Worm (Caenorhabditis elegans) whole organism, L4 larva: ENCODE data around the gene his-7.
"Not testable (repeated sequence)": the region's sequence is repeated elsewhere in the genome, so short reads cannot be mapped to it uniquely, and the experiment has no call there.

Experiments used
- Y75B8A.6 ChIP-seq: fragments of 200-800 bp; sonication (Bioruptor generic); IDR thresholded peaks from 2 replicates; pipeline ENCODE4 v1.3.6; 2022; ENCODE audit warnings: missing genetic modification reagents, missing genetic modification characterization, missing compliant biosample characterization
- ama-1 ChIP-seq: fragments of 150-350 bp; optimal IDR thresholded peaks from 2 replicates; lab custom pipeline; 2014; ENCODE audit warnings: inconsistent platforms, mixed read lengths
- arid-1 ChIP-seq: fragments of 200-800 bp; sonication (Bioruptor generic); conservative IDR thresholded peaks from 2 replicates; pipeline ENCODE4 v1.3.6; 2022; ENCODE audit warnings: missing genetic modification reagents, missing genetic modification characterization, missing compliant biosample characterization
- attf-4 ChIP-seq: sonication (generic microtip); optimal IDR thresholded peaks from 3 replicates; lab custom pipeline; 2017; ENCODE audit warnings: missing biosample characterization, missing genetic modification characterization
- daf-12 ChIP-seq: fragments of 150-350 bp; optimal IDR thresholded peaks from 2 replicates; lab custom pipeline; 2014; ENCODE audit warnings: missing biosample characterization, missing genetic modification reagents, missing genetic modification characterization
- daf-8 ChIP-seq: fragments of 200-800 bp; sonication (Bioruptor generic); IDR thresholded peaks from 2 replicates; pipeline ENCODE4 v1.3.6; 2022; ENCODE audit warnings: missing genetic modification characterization, missing compliant biosample characterization
- dmd-9 ChIP-seq: fragments of 200-800 bp; sonication (Bioruptor generic); IDR thresholded peaks from 2 replicates; pipeline ENCODE4 v1.3.6; 2022; ENCODE audit warnings: missing genetic modification reagents, missing genetic modification characterization, missing compliant biosample characterization
- hmg-1.1 ChIP-seq: fragments of 200-800 bp; sonication (Bioruptor generic); IDR thresholded peaks from 2 replicates; pipeline ENCODE4 v1.3.6; 2022; ENCODE audit warnings: missing genetic modification reagents, missing genetic modification characterization, missing compliant biosample characterization
- lim-7 ChIP-seq: fragments of 200-800 bp; sonication (Bioruptor generic); IDR thresholded peaks from 2 replicates; pipeline ENCODE4 v1.3.6; 2022; ENCODE audit warnings: missing genetic modification characterization, missing compliant biosample characterization
- lin-38 ChIP-seq: fragments of 200-800 bp; sonication (Bioruptor generic); IDR thresholded peaks from 2 replicates; pipeline ENCODE4 v1.3.6; 2022; ENCODE audit warnings: missing genetic modification reagents, missing genetic modification characterization, missing compliant biosample characterization
- lir-3 ChIP-seq: sonication (generic microtip); optimal IDR thresholded peaks from 2 replicates; lab custom pipeline; 2016; ENCODE audit warnings: mild to moderate bottlenecking, missing genetic modification characterization, missing compliant biosample characterization
- madf-9 ChIP-seq: fragments of 200-800 bp; sonication (Bioruptor generic); conservative IDR thresholded peaks from 2 replicates; pipeline ENCODE4 v1.3.6; 2022; ENCODE audit warnings: missing genetic modification reagents, missing genetic modification characterization, missing compliant biosample characterization
- mxl-3 ChIP-seq: fragments of 200-800 bp; sonication (Bioruptor generic); optimal IDR thresholded peaks from 2 replicates; lab custom pipeline; 2018; ENCODE audit warnings: mild to moderate bottlenecking, missing genetic modification characterization, missing compliant biosample characterization
- nhr-10 ChIP-seq: fragments of 150-350 bp; optimal IDR thresholded peaks from 2 replicates; lab custom pipeline; 2014; ENCODE audit warnings: missing biosample characterization, missing genetic modification characterization
- nhr-77 ChIP-seq: fragments of 150-350 bp; optimal IDR thresholded peaks from 2 replicates; lab custom pipeline; 2014; ENCODE audit warnings: missing biosample characterization, missing genetic modification characterization
- php-3 ChIP-seq: fragments of 200-800 bp; sonication (Bioruptor generic); IDR thresholded peaks from 2 replicates; pipeline ENCODE4 v1.3.6; 2022; ENCODE audit warnings: missing genetic modification reagents, missing genetic modification characterization, missing compliant biosample characterization
- sdz-12 ChIP-seq: fragments of 200-800 bp; sonication (Bioruptor generic); optimal IDR thresholded peaks from 2 replicates; lab custom pipeline; 2018; ENCODE audit warnings: mild to moderate bottlenecking, missing genetic modification characterization, missing compliant biosample characterization

his-7 gene

DNA sequence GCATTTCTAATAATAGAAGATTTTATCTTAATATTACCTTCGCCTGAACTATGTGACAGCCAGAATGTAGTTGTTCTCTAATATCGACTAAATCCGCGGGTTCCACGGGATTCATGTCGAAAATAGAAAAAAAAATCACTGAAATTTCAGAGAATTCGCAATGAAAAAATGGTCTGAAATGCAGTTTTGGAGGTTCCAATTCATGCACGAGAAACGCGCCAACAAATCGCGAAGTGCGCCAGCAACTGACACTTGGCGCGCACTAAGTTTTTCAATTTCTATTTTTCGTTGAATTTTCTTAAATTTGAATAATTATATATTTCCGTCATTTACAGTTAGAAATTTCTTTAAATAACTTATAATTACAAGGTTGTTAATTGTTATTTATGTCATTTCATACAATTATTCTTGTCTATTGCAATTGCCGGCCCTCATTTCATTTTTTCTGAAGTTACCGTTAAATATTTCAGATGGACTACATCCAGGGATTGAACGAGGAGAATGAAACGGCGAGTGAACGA, 36.7 kb downstream of the his-7 start, which contains the start of the genes F25G6.9 and symk-1 (continued):
- TF ChIP-seq php-3 (GFP tag; lab: Robert Waterston, UW) (no peak), ama-1 (lab: Kevin White, UChicago) (no peak)
- TF ChIP-seq, all 104 proteins: peak for 11

DNA sequence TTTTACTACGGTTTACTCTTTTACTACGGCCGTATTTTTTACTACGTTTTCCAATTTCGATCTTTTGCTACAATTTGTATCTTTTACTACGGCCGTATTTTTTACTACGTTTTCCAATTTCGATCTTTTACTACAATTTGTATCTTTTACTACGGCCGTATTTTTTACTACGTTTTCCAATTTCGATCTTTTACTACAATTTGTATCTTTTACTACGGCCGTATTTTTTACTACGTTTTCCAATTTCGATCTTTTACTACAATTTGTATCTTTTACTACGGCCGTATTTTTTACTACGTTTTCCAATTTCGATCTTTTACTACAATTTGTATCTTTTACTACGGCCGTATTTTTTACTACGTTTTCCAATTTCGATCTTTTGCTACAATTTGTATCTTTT, 41.6 kb downstream of the his-7 start, which contains the start of gene F25G6.1:
TSS of gene F25G6.1 (plus strand) at position 301 of the 400 bp plus-strand sequence.
- TF ChIP-seq arid-1 (GFP tag; lab: Robert Waterston, UW); sdz-12; madf-9: not testable (repeated sequence)
- TF ChIP-seq, all 104 proteins: peak for 0; not testable (repeated sequence) for 104

DNA sequence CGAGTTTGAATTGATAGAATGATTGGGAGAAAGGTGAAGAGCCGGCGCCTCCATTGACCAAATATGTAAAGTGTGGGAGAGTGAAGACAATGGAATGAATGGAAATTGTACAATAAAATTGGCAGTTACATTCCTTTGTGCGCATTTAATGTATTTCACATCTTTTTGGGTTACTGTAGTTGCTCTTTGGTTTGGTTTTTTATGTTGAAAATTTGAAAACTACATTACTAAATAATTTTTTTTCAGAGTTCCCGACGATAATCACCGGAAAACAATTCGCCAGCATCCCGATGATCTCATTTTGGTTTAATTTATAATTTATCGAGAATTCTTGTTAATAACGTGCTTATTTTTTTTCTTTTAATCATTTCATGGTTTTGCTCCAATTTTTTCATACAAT, 47.8 kb downstream of the his-7 start, which contains the start of gene C10B5.1:
TSS of gene C10B5.1 (plus strand) at position 301 of the 400 bp plus-strand sequence.
- no peak for TF ChIP-seq sdz-12
- TF ChIP-seq Y75B8A.6 (GFP tag; lab: Robert Waterston, UW): no peak
- TF ChIP-seq dmd-9 (GFP tag; lab: Robert Waterston, UW): no peak
- no peak for TF ChIP-seq daf-12
- TF ChIP-seq lin-38 (GFP tag; lab: Robert Waterston, UW): no peak
- TF ChIP-seq php-3 (GFP tag; lab: Robert Waterston, UW): no peak
- TF ChIP-seq daf-8 (GFP tag; lab: Robert Waterston, UW): no peak
- no peak for TF ChIP-seq mxl-3 (GFP tag; lab: Kevin White, UChicago)
- TF ChIP-seq hmg-1.1 (GFP tag; lab: Robert Waterston, UW): no peak
- TF ChIP-seq lir-3: no peak
- TF ChIP-seq madf-9: no peak
- no peak for TF ChIP-seq nhr-77
- TF ChIP-seq attf-4 (tag; lab: Kevin White, UChicago): no peak
- TF ChIP-seq nhr-10 (tag; lab: Kevin White, UChicago): no peak
- no peak for TF ChIP-seq lim-7 (GFP tag; lab: Robert Waterston, UW)
